Fruit fly (Drosophila melanogaster): ENCODE results near the gene PIG-P.
A peak's percentile ranks its signal among the peaks of the same experiment; 100 is the strongest.

PIG-P gene

DNA sequence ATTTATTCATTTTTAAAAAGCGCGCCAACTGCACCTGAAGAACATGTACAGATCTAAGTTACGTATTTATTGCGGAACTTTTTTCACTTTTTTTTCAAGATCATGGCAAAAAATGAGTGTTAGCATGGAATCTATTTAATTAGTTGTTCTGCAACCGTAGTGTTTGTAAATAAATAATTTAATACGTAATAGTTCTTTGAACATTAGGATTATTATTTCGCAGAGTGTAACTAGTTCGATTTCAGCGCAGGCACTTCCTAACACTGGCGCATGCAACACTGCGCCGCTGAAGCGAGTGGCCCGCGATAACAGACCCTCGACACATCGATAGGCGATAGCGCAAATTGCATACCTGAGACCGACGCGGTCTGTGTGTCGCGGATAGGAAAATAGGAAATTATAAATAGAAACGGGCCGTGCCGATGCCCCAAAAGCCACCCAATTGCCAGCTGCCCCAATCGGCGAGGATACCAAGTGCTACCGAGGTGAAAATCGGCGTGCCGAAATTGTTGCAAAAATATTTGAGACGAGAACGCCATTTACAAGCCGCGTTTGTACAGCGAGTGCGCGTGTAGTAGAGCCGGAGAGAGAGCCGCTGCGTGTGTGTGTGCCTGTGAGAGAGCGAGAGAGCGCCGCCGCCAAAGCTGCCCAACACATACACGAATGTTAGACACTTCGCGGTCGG lies 16.5 kb downstream of the PIG-P start, which contains the start of gene gro (continued):
- TF ChIP-seq ham (GFP tag; IDR thresholded peaks at IDR 0.05) (no peak), jigr1 (GFP tag; IDR thresholded peaks at IDR 0.05) (no peak), CG10147 (GFP tag; optimal IDR thresholded peaks at IDR 0.05) (peak; percentile 30), CG9876 (GFP tag; optimal IDR thresholded peaks at IDR 0.05) (peak; percentile 69), yki (optimal IDR thresholded peaks at IDR 0.05) (peak; percentile 54), CG4424 (GFP tag; optimal IDR thresholded peaks at IDR 0.05) (peak; percentile 56), z (GFP tag; IDR thresholded peaks at IDR 0.05) (no peak), rib (GFP tag; IDR thresholded peaks at IDR 0.05) (peak; percentile 79), jumu (GFP tag; optimal IDR thresholded peaks at IDR 0.05) (peak; percentile 78), Nf-YA (GFP tag; IDR thresholded peaks at IDR 0.05) (peak; percentile 58; the same call in 1 of the 2 replicates), CG11398 (GFP tag; optimal IDR thresholded peaks at IDR 0.05) (peak; percentile 24), Eip74EF (GFP tag; optimal IDR thresholded peaks at IDR 0.05) (no peak), Mrtf (GFP tag; IDR thresholded peaks at IDR 0.05) (no peak), sima (GFP tag; optimal IDR thresholded peaks at IDR 0.05) (no peak), CrebB (tag; optimal IDR thresholded peaks at IDR 0.05) (no peak), CG7372 (GFP tag; IDR thresholded peaks at IDR 0.05) (peak; percentile 63), CG2120 (GFP tag; optimal IDR thresholded peaks at IDR 0.05) (peak; percentile 85), Atf3 (GFP tag; optimal IDR thresholded peaks at IDR 0.05) (peak; percentile 56), NfI (GFP tag; optimal IDR thresholded peaks at IDR 0.05) (peak; percentile 83), CG32532 (GFP tag; IDR thresholded peaks at IDR 0.05) (peak; percentile 65; the same call in 1 of the 2 replicates), CG14441 (GFP tag; IDR thresholded peaks at IDR 0.05) (peak; percentile 55), BEAF-32 (GFP tag; optimal IDR thresholded peaks at IDR 0.05) (peak; percentile 74), CG8944 (GFP tag; optimal IDR thresholded peaks at IDR 0.05) (peak; percentile 70), Doc2 (GFP tag; IDR thresholded peaks at IDR 0.05) (no peak), bigmax (GFP tag; optimal IDR thresholded peaks at IDR 0.05) (no peak), ttk (GFP tag; IDR thresholded peaks at IDR 0.05) (peak; percentile 50; the same call in 1 of the 2 replicates), GATAe (GFP tag; conservative IDR thresholded peaks at IDR 0.05) (no peak), CG32772 (GFP tag; IDR thresholded peaks at IDR 0.05) (peak; percentile 44; the same call in 1 of the 2 replicates), gsb (GFP tag; IDR thresholded peaks at IDR 0.05) (peak; percentile 29; the same call in 1 of the 2 replicates), pita (GFP tag; optimal IDR thresholded peaks at IDR 0.05) (no peak), stc (GFP tag; IDR thresholded peaks at IDR 0.05) (peak; percentile 49; the same call in 1 of the 2 replicates), pum (GFP tag; optimal IDR thresholded peaks at IDR 0.05) (peak; percentile 61), vfl (GFP tag; optimal IDR thresholded peaks at IDR 0.05) (peak; percentile 68), sna (GFP tag; IDR thresholded peaks at IDR 0.05; ENCODE audit: partially characterized antibody) (peak; percentile 82; the same call in 1 of the 2 replicates), CG14667 (GFP tag; IDR thresholded peaks at IDR 0.05) (peak; percentile 34; the same call in 1 of the 2 replicates), Med (GFP tag) (peak; percentile 98), Sin3A (optimal IDR thresholded peaks at IDR 0.05) (peak; percentile 80), CG3281 (GFP tag; optimal IDR thresholded peaks at IDR 0.05) (peak; percentile 56), CG11093 (GFP tag; IDR thresholded peaks at IDR 0.05) (no peak), fd3F (GFP tag; optimal IDR thresholded peaks at IDR 0.05) (peak; percentile 45), CG12236 (GFP tag; optimal IDR thresholded peaks at IDR 0.05) (peak; percentile 44), HLH3B (GFP tag; IDR thresholded peaks at IDR 0.05) (peak; percentile 69), Aef1 (GFP tag; IDR thresholded peaks at IDR 0.05) (peak; percentile 61), CG11560 (tag; IDR thresholded peaks at IDR 0.05) (peak; percentile 65; the same call in 2 of the 3 replicates), ems (GFP tag; optimal IDR thresholded peaks at IDR 0.05) (peak; percentile 81), hbn (GFP tag; IDR thresholded peaks at IDR 0.05; ENCODE audit: partially characterized antibody) (peak; percentile 58; the same call in 1 of the 2 replicates), Meics (GFP tag; optimal IDR thresholded peaks at IDR 0.05) (peak; percentile 51), zfh2 (GFP tag; optimal IDR thresholded peaks at IDR 0.05) (peak; percentile 72), prd (optimal IDR thresholded peaks at IDR 0.05) (no peak), prd (GFP tag; IDR thresholded peaks at IDR 0.05) (peak; percentile 66; the same call in 2 of the 3 replicates), CG2875 (GFP tag; optimal IDR thresholded peaks at IDR 0.05) (peak; percentile 6)

Measured in whole organism, embryonic.